Worm (Caenorhabditis elegans) whole organism, L3 larva: Measurements from ENCODE around the gene cnc-1.

Experiments
- ZK546.5 ChIP-seq: sonication (generic microtip); optimal IDR thresholded peaks from 2 replicates; lab custom pipeline; 2017; ENCODE audit warnings: missing biosample characterization, missing genetic modification characterization
- pqm-1 ChIP-seq: fragments of 150-350 bp; optimal IDR thresholded peaks from 2 replicates; lab custom pipeline; 2017; ENCODE audit warnings: missing biosample characterization, missing genetic modification characterization, inconsistent platforms

ce11 chrV:1487262-1487661, 43.2 kb upstream of the cnc-1 start:
- TF ChIP-seq pqm-1 (tag; lab: Kevin White, UChicago) (no peak), ZK546.5 (tag; lab: Kevin White, UChicago) (no peak)
